Fruit fly (Drosophila melanogaster) whole organism, prepupa: ENCODE results near the gene GC.

Experiments used
- CG11294 ChIP-seq: fragments of 200-800 bp; sonication (Bioruptor generic); IDR thresholded peaks from 2 replicates; pipeline ENCODE4 v1.3.6; 2022; ENCODE audit warnings: missing biosample characterization, missing genetic modification characterization
- CG11762 ChIP-seq: fragments of 200-800 bp; sonication (Bioruptor generic); optimal IDR thresholded peaks from 3 replicates; lab custom pipeline; 2016; ENCODE audit warnings: missing biosample characterization, missing genetic modification characterization; ENCODE audit not compliant: insufficient read depth
- CG11902 ChIP-seq: fragments of 200-800 bp; sonication (Bioruptor generic); optimal IDR thresholded peaks from 3 replicates; lab custom pipeline; 2016; ENCODE audit warnings: missing biosample characterization, missing genetic modification characterization
- CG15336 ChIP-seq: fragments of 200-800 bp; sonication (Bioruptor generic); IDR thresholded peaks from 2 replicates; pipeline ENCODE4 v1.3.6; 2022; ENCODE audit warnings: missing biosample characterization, missing genetic modification characterization
- CG1621 ChIP-seq: fragments of 200-800 bp; sonication (Bioruptor generic); optimal IDR thresholded peaks from 3 replicates; lab custom pipeline; 2018; ENCODE audit warnings: missing biosample characterization, mild to moderate bottlenecking, missing genetic modification characterization
- CG16779 ChIP-seq: fragments of 200-800 bp; sonication (Bioruptor generic); optimal IDR thresholded peaks from 3 replicates; lab custom pipeline; 2017; ENCODE audit warnings: missing biosample characterization, mild to moderate bottlenecking, missing genetic modification characterization
- CG3032 ChIP-seq: fragments of 200-800 bp; optimal IDR thresholded peaks from 2 replicates; lab custom pipeline; 2019; ENCODE audit warnings: missing biosample characterization, mild to moderate bottlenecking, missing genetic modification characterization, moderate library complexity
- CG32006 ChIP-seq: fragments of 200-800 bp; sonication (Bioruptor generic); optimal IDR thresholded peaks from 3 replicates; lab custom pipeline; 2017; ENCODE audit warnings: missing biosample characterization, mild to moderate bottlenecking, missing genetic modification characterization
- CG4318 ChIP-seq: fragments of 200-800 bp; sonication (Bioruptor generic); optimal IDR thresholded peaks from 3 replicates; lab custom pipeline; 2017; ENCODE audit warnings: missing biosample characterization, mild to moderate bottlenecking, missing genetic modification characterization
- CG6163 ChIP-seq: fragments of 200-800 bp; sonication (Bioruptor generic); IDR thresholded peaks from 3 replicates; pipeline ENCODE4 v1.3.6; 2022; ENCODE audit warnings: missing biosample characterization, missing genetic modification characterization
- CG6276 ChIP-seq: fragments of 200-800 bp; sonication (Bioruptor generic); optimal IDR thresholded peaks from 2 replicates; lab custom pipeline; 2017; ENCODE audit warnings: missing biosample characterization, mild to moderate bottlenecking, missing genetic modification characterization
- CG6792 ChIP-seq: fragments of 200-800 bp; sonication (Bioruptor generic); optimal IDR thresholded peaks from 3 replicates; lab custom pipeline; 2016; ENCODE audit warnings: missing biosample characterization, missing genetic modification characterization
- CG6808 ChIP-seq: fragments of 200-800 bp; sonication (Bioruptor generic); optimal IDR thresholded peaks from 3 replicates; lab custom pipeline; 2017; ENCODE audit warnings: missing biosample characterization, missing genetic modification characterization, mild to moderate bottlenecking, moderate library complexity, missing genetic modification reagents
- CG6854 ChIP-seq: fragments of 200-800 bp; sonication (Bioruptor generic); optimal IDR thresholded peaks from 2 replicates; lab custom pipeline; 2017; ENCODE audit warnings: missing biosample characterization, mild to moderate bottlenecking, missing genetic modification characterization
- CG7368 ChIP-seq: fragments of 200-800 bp; sonication (Bioruptor generic); optimal IDR thresholded peaks from 3 replicates; lab custom pipeline; 2016; ENCODE audit warnings: missing biosample characterization, missing genetic modification characterization
- CG8119 ChIP-seq: fragments of 200-800 bp; sonication (Bioruptor generic); IDR thresholded peaks from 3 replicates; pipeline ENCODE4 v1.3.6; 2022; ENCODE audit warnings: missing biosample characterization, missing genetic modification characterization
- CG8632 ChIP-seq: fragments of 200-800 bp; sonication (Bioruptor generic); optimal IDR thresholded peaks from 3 replicates; lab custom pipeline; 2016; ENCODE audit warnings: missing biosample characterization, missing genetic modification characterization
- CG9139 ChIP-seq: fragments of 200-800 bp; sonication (Bioruptor generic); optimal IDR thresholded peaks from 3 replicates; lab custom pipeline; 2017; ENCODE audit warnings: missing biosample characterization, mild to moderate bottlenecking, missing genetic modification characterization
- Ets21C ChIP-seq: fragments of 200-800 bp; sonication (Bioruptor generic); optimal IDR thresholded peaks from 3 replicates; lab custom pipeline; 2016; ENCODE audit warnings: missing biosample characterization, missing genetic modification characterization
- Gug ChIP-seq: fragments of 200-800 bp; sonication (Bioruptor generic); IDR thresholded peaks from 2 replicates; pipeline ENCODE4 v1.3.6; 2022; ENCODE audit warnings: missing biosample characterization, missing genetic modification characterization
- Hr39 ChIP-seq: fragments of 200-800 bp; sonication (Bioruptor generic); optimal IDR thresholded peaks from 2 replicates; lab custom pipeline; 2016; ENCODE audit warnings: missing biosample characterization, missing genetic modification characterization
- Hr4 ChIP-seq: fragments of 200-800 bp; sonication (Bioruptor generic); optimal IDR thresholded peaks from 3 replicates; lab custom pipeline; 2016; ENCODE audit warnings: missing biosample characterization, missing genetic modification characterization
- Lpt ChIP-seq: fragments of 200-800 bp; sonication (Bioruptor generic); optimal IDR thresholded peaks from 3 replicates; lab custom pipeline; 2016; ENCODE audit warnings: missing biosample characterization, missing genetic modification characterization
- Sox102F ChIP-seq: fragments of 200-800 bp; sonication (Bioruptor generic); optimal IDR thresholded peaks from 2 replicates; lab custom pipeline; 2016; ENCODE audit warnings: missing biosample characterization, mild to moderate bottlenecking, missing genetic modification characterization
- Sox14 ChIP-seq: fragments of 200-800 bp; sonication (Bioruptor generic); optimal IDR thresholded peaks from 3 replicates; lab custom pipeline; 2016; ENCODE audit warnings: missing biosample characterization, missing genetic modification characterization
- Sox15 ChIP-seq: fragments of 200-800 bp; sonication (Bioruptor generic); optimal IDR thresholded peaks from 3 replicates; lab custom pipeline; 2016; ENCODE audit warnings: missing biosample characterization, missing genetic modification characterization
- acj6 ChIP-seq: fragments of 200-800 bp; sonication (Bioruptor generic); optimal IDR thresholded peaks from 3 replicates; lab custom pipeline; 2016; ENCODE audit warnings: missing biosample characterization, missing genetic modification characterization
- dac ChIP-seq: fragments of 200-800 bp; sonication (Bioruptor generic); optimal IDR thresholded peaks from 2 replicates; lab custom pipeline; 2017; ENCODE audit warnings: missing biosample characterization, mild to moderate bottlenecking, missing genetic modification characterization
- eg ChIP-seq: fragments of 200-800 bp; sonication (Bioruptor generic); IDR thresholded peaks from 3 replicates; pipeline ENCODE4 v1.3.6; 2022; ENCODE audit warnings: missing biosample characterization, missing genetic modification characterization
- esn ChIP-seq: fragments of 200-800 bp; sonication (Bioruptor generic); optimal IDR thresholded peaks from 2 replicates; lab custom pipeline; 2016; ENCODE audit warnings: missing biosample characterization, mild to moderate bottlenecking, missing genetic modification characterization, moderate library complexity
- fkh ChIP-seq: fragments of 200-800 bp; sonication (Bioruptor generic); optimal IDR thresholded peaks from 3 replicates; lab custom pipeline; 2017; ENCODE audit warnings: missing biosample characterization, mild to moderate bottlenecking, missing genetic modification characterization, moderate library complexity
- net ChIP-seq: fragments of 200-800 bp; sonication (Bioruptor generic); optimal IDR thresholded peaks from 3 replicates; lab custom pipeline; 2016; ENCODE audit warnings: missing biosample characterization, missing genetic modification characterization
- salr ChIP-seq, 2 experiments: fragments of 200-800 bp; sonication (Bioruptor generic); optimal IDR thresholded peaks; 3 replicates each; lab custom pipeline; 2016 to 2018; ENCODE audit warnings: missing biosample characterization in 2 of 2, missing genetic modification characterization in 2 of 2, mild to moderate bottlenecking in 1 of 2
- spab ChIP-seq: fragments of 200-800 bp; sonication (Bioruptor generic); optimal IDR thresholded peaks from 2 replicates; lab custom pipeline; 2017; ENCODE audit warnings: missing biosample characterization, mild to moderate bottlenecking, missing genetic modification characterization, missing genetic modification reagents
- ss ChIP-seq, 2 experiments: fragments of 200-800 bp; sonication (Bioruptor generic); optimal IDR thresholded peaks; 2 replicates in 1 of 2; 3 replicates in 1 of 2; lab custom pipeline; 2017 to 2018; ENCODE audit warnings: mild to moderate bottlenecking in 2 of 2, missing biosample characterization in 2 of 2, missing genetic modification characterization in 2 of 2, moderate library complexity in 1 of 2
- svp ChIP-seq: fragments of 200-800 bp; sonication (Bioruptor generic); peaks from one replicate; lab custom pipeline; 2016; ENCODE audit warnings: missing biosample characterization, missing genetic modification characterization
- topi ChIP-seq: fragments of 200-800 bp; sonication (Bioruptor generic); optimal IDR thresholded peaks from 3 replicates; lab custom pipeline; 2016; ENCODE audit warnings: missing biosample characterization, missing genetic modification characterization

GC gene

dm6 chr3L:1664205-1664604 lies 35.1 kb upstream of the GC start:
- TF ChIP-seq CG11294 (GFP tag; lab: Robert Waterston, UW) = no peak
- no peak for TF ChIP-seq topi (GFP tag; lab: Kevin White, UChicago)
- no peak for TF ChIP-seq fkh (GFP tag; lab: Kevin White, UChicago)

dm6 chr3L:1663531-1663930 lies 34.4 kb upstream of the GC start:
- TF ChIP-seq CG3032 (tag; lab: Kevin White, UChicago) (no peak), net (GFP tag; lab: Kevin White, UChicago) (no peak)
- TF ChIP-seq, all 60 proteins: peak for 0

DNA sequence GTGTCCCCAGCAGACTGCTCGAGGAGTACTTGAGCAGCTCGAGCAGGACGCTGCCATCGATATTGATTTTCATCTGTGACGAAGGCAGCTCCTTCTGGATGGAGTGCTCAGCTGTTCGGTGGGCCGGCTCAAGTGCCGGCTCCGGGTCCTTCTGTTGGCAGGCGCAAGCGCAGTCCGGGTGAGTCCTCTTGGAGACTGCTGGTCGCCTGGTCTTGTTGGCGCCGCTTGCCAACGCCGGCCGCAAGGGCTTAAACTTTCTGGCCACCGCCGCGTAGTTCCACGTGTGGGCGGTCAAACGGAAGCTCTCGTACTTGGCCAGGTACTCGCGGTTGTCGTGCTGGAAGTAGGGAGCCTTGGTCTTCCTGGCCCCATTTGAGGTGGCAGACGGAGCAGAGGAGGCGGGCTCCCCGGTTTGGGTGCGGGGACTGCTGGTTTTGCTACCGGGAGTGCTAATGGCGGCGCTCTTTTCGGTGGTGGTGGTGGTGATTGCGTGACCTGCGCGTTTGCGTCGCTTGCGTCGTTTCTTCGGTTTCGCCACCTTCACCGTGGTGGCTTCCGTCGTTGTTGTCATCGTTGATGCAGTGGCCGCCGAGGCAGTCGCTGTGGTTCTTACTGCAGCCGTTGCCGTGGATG lies 32.8 kb upstream of the GC start:
- TF ChIP-seq CG7368 = peak; percentile 25
- no peak for TF ChIP-seq CG8119
- no peak for TF ChIP-seq CG6808 (GFP tag; lab: Kevin White, UChicago)

DNA sequence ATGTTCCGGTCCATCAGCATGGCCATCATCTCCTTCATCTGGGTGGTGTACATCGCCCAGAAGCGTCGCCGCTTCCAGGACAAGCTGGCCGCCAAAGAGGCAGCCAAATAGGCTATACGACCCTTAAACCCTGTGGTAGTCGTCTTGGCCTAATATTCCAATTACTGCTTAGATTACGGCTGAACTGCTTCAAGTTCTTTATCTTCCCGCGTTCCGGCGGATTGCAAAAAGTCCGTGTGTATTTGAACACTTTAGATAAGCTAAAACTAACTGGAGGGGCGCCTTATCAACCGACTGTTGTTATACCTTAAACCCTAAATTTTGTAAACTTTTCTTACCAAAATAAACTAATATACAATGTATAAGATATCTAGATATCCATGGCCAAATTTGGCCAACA lies 24.7 kb upstream of the GC start:
- TF ChIP-seq CG4318 (no peak), svp (GFP tag; lab: Kevin White, UChicago) (no peak), Hr39 (no peak), esn (no peak), CG8632 (GFP tag; lab: Kevin White, UChicago) (no peak)
- TF ChIP-seq, all 60 proteins: peak for 0

- TF ChIP-seq CG32006 (GFP tag; lab: Kevin White, UChicago) = no peak
- peak; percentile 42 for TF ChIP-seq Lpt (GFP tag; lab: Kevin White, UChicago)
- peak; percentile 35; the same call in 1 of the 3 replicates for TF ChIP-seq CG6163
- peak in 1 of 2 experiments; percentile 45 for TF ChIP-seq salr (GFP tag; optimal IDR thresholded peaks at IDR 0.05; lab: Kevin White, UChicago)
- no peak for TF ChIP-seq Sox102F (GFP tag; lab: Kevin White, UChicago)
- peak; percentile 80 for TF ChIP-seq CG1621 (tag; lab: Kevin White, UChicago)
- TF ChIP-seq CG11762 = peak; percentile 21
- peak; percentile 55 for TF ChIP-seq CG8119
- peak; percentile 79 for TF ChIP-seq net (GFP tag; lab: Kevin White, UChicago)
- TF ChIP-seq eg (GFP tag; lab: Robert Waterston, UW) = peak; percentile 80
- TF ChIP-seq acj6 = no peak
- peak; percentile 9 for TF ChIP-seq CG7368
- no peak for TF ChIP-seq Sox14 (GFP tag; lab: Kevin White, UChicago)
- peak; percentile 79 for TF ChIP-seq CG6854 (GFP tag; lab: Kevin White, UChicago)
- no peak for TF ChIP-seq Sox15 (GFP tag; lab: Kevin White, UChicago)
- peak; percentile 43; the same call in 1 of the 2 replicates for TF ChIP-seq CG15336
- no peak for TF ChIP-seq Hr4 (GFP tag; lab: Kevin White, UChicago)
- peak; percentile 83 for TF ChIP-seq CG6808 (GFP tag; lab: Kevin White, UChicago)
- no peak for TF ChIP-seq dac
- TF ChIP-seq svp (GFP tag; lab: Kevin White, UChicago) = peak; percentile 94
- no peak for TF ChIP-seq CG11294 (GFP tag; lab: Robert Waterston, UW)
- TF ChIP-seq CG6276 (GFP tag; lab: Kevin White, UChicago) = peak; percentile 90
- no peak for TF ChIP-seq ss (GFP tag; optimal IDR thresholded peaks at IDR 0.05; lab: Kevin White, UChicago)
- no peak for TF ChIP-seq Ets21C (GFP tag; lab: Kevin White, UChicago)
- TF ChIP-seq CG11902 (GFP tag; lab: Kevin White, UChicago) = no peak
- TF ChIP-seq spab (GFP tag; lab: Kevin White, UChicago) = peak; percentile 75
- no peak for TF ChIP-seq CG6792 (GFP tag; lab: Kevin White, UChicago)
- TF ChIP-seq Gug = peak; percentile 13; the same call in 1 of the 2 replicates
- TF ChIP-seq CG3032 (tag; lab: Kevin White, UChicago) = no peak
- peak; percentile 75 for TF ChIP-seq CG16779
- peak; percentile 87 for TF ChIP-seq CG9139 (GFP tag; lab: Kevin White, UChicago)
- TF ChIP-seq, all 60 proteins: peak for 18
Observed at dm6 chr3L:1652700-1653200, 23.6 kb upstream of the GC start, which contains the start of the genes CG7970 and Vta1. CG7970 (plus strand) TSS chr3L:1652750. Vta1 (minus strand) TSS chr3L:1652900.
